Fruit fly (Drosophila melanogaster): Measurements from ENCODE around the gene fd3F.

fd3F gene

dm6 chrX:3838648-3839047, 36.5 kb downstream of the fd3F start (continued):
- TF ChIP-seq her (GFP tag; optimal IDR thresholded peaks at IDR 0.05) (peak; percentile 80), ac (GFP tag; optimal IDR thresholded peaks at IDR 0.05) (peak; percentile 64), ATbp (GFP tag; optimal IDR thresholded peaks at IDR 0.05) (peak; percentile 77), pb (GFP tag; optimal IDR thresholded peaks at IDR 0.05) (peak; percentile 67), kay (GFP tag; optimal IDR thresholded peaks at IDR 0.05) (peak; percentile 52), Oli (tag; optimal IDR thresholded peaks at IDR 0.05) (peak; percentile 81), Neu2 (GFP tag; optimal IDR thresholded peaks at IDR 0.05; ENCODE audit: borderline replicate concordance) (no peak), E2f1 (GFP tag; IDR thresholded peaks at IDR 0.05) (peak; percentile 75), Sox102F (GFP tag; optimal IDR thresholded peaks at IDR 0.05) (peak; percentile 82), Chrac-16 (GFP tag; optimal IDR thresholded peaks at IDR 0.05) (peak; percentile 77), nom (GFP tag; optimal IDR thresholded peaks at IDR 0.05) (peak; percentile 12), CG32772 (GFP tag; IDR thresholded peaks at IDR 0.05) (peak; percentile 74), Dp (GFP tag; optimal IDR thresholded peaks at IDR 0.05) (no peak), CG17361 (GFP tag; IDR thresholded peaks at IDR 0.05) (peak; percentile 81), CG1529 (GFP tag; optimal IDR thresholded peaks at IDR 0.05) (peak; percentile 69), ato (GFP tag; IDR thresholded peaks at IDR 0.05; ENCODE audit: partially characterized antibody) (no peak), pum (GFP tag; optimal IDR thresholded peaks at IDR 0.05) (peak; percentile 58), aop (GFP tag; IDR thresholded peaks at IDR 0.05) (0 out of 2 replicates have a peak, but pooled peaks have one; percentile 45), cas (GFP tag; IDR thresholded peaks at IDR 0.05) (peak; percentile 52; the same call in 1 of the 2 replicates), CG18764 (GFP tag; optimal IDR thresholded peaks at IDR 0.05) (peak; percentile 54), Tbp (GFP tag; optimal IDR thresholded peaks at IDR 0.05) (no peak), Fer1 (GFP tag; optimal IDR thresholded peaks at IDR 0.05) (peak; percentile 80), Optix (GFP tag; IDR thresholded peaks at IDR 0.05) (peak; percentile 80), dmrt11E (tag; optimal IDR thresholded peaks at IDR 0.05) (peak; percentile 77), Med (GFP tag) (peak; percentile 95), Hmr (GFP tag; optimal IDR thresholded peaks at IDR 0.05) (peak; percentile 67), Spps (tag; optimal IDR thresholded peaks at IDR 0.05) (peak; percentile 24), nerfin-2 (GFP tag; IDR thresholded peaks at IDR 0.05; ENCODE audit: partially characterized antibody) (no peak), gro (GFP tag; optimal IDR thresholded peaks at IDR 0.05) (peak; percentile 80), CG10959 (GFP tag; IDR thresholded peaks at IDR 0.05) (peak; percentile 53), gcm (GFP tag; optimal IDR thresholded peaks at IDR 0.05) (peak; percentile 74), hb (GFP tag; IDR thresholded peaks at IDR 0.05; ENCODE audit: partially characterized antibody) (no peak), pan (optimal IDR thresholded peaks at IDR 0.05) (no peak), pan (GFP tag; optimal IDR thresholded peaks at IDR 0.05 in 1 of 2, IDR thresholded peaks at IDR 0.05 in 1 of 2) (peak in 1 of 2 experiments; percentile 80), Xbp1 (GFP tag; optimal IDR thresholded peaks at IDR 0.05) (peak; percentile 76), bcd (GFP tag; optimal IDR thresholded peaks at IDR 0.05) (peak; percentile 79), CG12219 (GFP tag; optimal IDR thresholded peaks at IDR 0.05) (peak; percentile 82), CG14050 (GFP tag; IDR thresholded peaks at IDR 0.05) (peak; percentile 44; the same call in 1 of the 3 replicates), Dfd (GFP tag; optimal IDR thresholded peaks at IDR 0.05) (no peak), dan (GFP tag; IDR thresholded peaks at IDR 0.05) (no peak), CG3995 (GFP tag; optimal IDR thresholded peaks at IDR 0.05) (peak; percentile 31), CG3065 (GFP tag; optimal IDR thresholded peaks at IDR 0.05) (no peak), CG6175 (GFP tag; IDR thresholded peaks at IDR 0.05) (0 out of 3 replicates have a peak, but pooled peaks have one; percentile 35), Drgx (GFP tag; IDR thresholded peaks at IDR 0.05) (peak; percentile 71), eve (GFP tag; optimal IDR thresholded peaks at IDR 0.05) (peak in 1 of 2 experiments; percentile 92), CG8765 (GFP tag; IDR thresholded peaks at IDR 0.05) (peak; percentile 76), wor (GFP tag; IDR thresholded peaks at IDR 0.05) (peak; percentile 61), CG13296 (GFP tag; optimal IDR thresholded peaks at IDR 0.05) (peak; percentile 84), ewg (GFP tag; optimal IDR thresholded peaks at IDR 0.05) (peak; percentile 60), Jarid2 (GFP tag; optimal IDR thresholded peaks at IDR 0.05) (peak; percentile 44), HLHmδ (GFP tag; optimal IDR thresholded peaks at IDR 0.05) (no peak)

Measured in whole organism, embryonic.